Worm (Caenorhabditis elegans) whole organism, L1 larva: ENCODE measurements around the gene srd-32.
A peak's percentile ranks its signal among the peaks of the same experiment; 100 is the strongest.

Experiments
- blmp-1 ChIP-seq: fragments of 150-350 bp; optimal IDR thresholded peaks from 2 replicates; lab custom pipeline; 2014; ENCODE audit warnings: missing biosample characterization, missing genetic modification characterization
- ceh-82 ChIP-seq, 3 experiments: fragments of 150-350 bp in 1 of 3; sonication (generic microtip) in 2 of 3; optimal IDR thresholded peaks; 2 replicates each; lab custom pipeline; 2014 to 2017; ENCODE audit warnings: missing biosample characterization in 3 of 3, missing genetic modification characterization in 3 of 3
- fkh-10 ChIP-seq: sonication (generic microtip); optimal IDR thresholded peaks from 2 replicates; lab custom pipeline; 2017; ENCODE audit warnings: missing biosample characterization, missing genetic modification reagents, missing genetic modification characterization
- lin-13 ChIP-seq: fragments of 150-350 bp; optimal IDR thresholded peaks from 2 replicates; lab custom pipeline; 2014; ENCODE audit warnings: missing biosample characterization, missing genetic modification reagents, missing genetic modification characterization
- mab-9 ChIP-seq: fragments of 200-800 bp; sonication (Bioruptor generic); IDR thresholded peaks from 2 replicates; pipeline ENCODE4 v1.3.6; 2022; ENCODE audit warnings: missing genetic modification reagents, missing genetic modification characterization, missing compliant biosample characterization
- mep-1 ChIP-seq: fragments of 150-350 bp; optimal IDR thresholded peaks from 2 replicates; lab custom pipeline; 2014; ENCODE audit warnings: missing biosample characterization, missing genetic modification characterization
- nhr-237 ChIP-seq: fragments of 150-350 bp; optimal IDR thresholded peaks from 2 replicates; lab custom pipeline; 2014; ENCODE audit warnings: missing biosample characterization, missing genetic modification characterization
- tbx-2 ChIP-seq: sonication (generic microtip); optimal IDR thresholded peaks from 2 replicates; lab custom pipeline; 2016; ENCODE audit warnings: missing genetic modification characterization, missing compliant biosample characterization
- ztf-11 ChIP-seq, 2 experiments: sonication (generic microtip); optimal IDR thresholded peaks; 2 replicates each; lab custom pipeline; 2016 to 2017; ENCODE audit warnings: missing genetic modification characterization in 2 of 2, missing biosample characterization in 1 of 2, missing compliant biosample characterization in 1 of 2

- TF ChIP-seq mep-1 (peak; percentile 70), ztf-11 (tag; optimal IDR thresholded peaks at IDR 0.05; lab: Kevin White, UChicago) (no peak), tbx-2 (tag; lab: Kevin White, UChicago) (peak; percentile 35), blmp-1 (tag; lab: Kevin White, UChicago) (no peak), fkh-10 (GFP tag; lab: Kevin White, UChicago) (no peak), mab-9 (no peak), ceh-82 (tag; optimal IDR thresholded peaks at IDR 0.05; lab: Kevin White, UChicago) (peak; percentile 48 to 78 (median 65)), lin-13 (GFP tag; lab: Kevin White, UChicago) (no peak), nhr-237 (tag; lab: Kevin White, UChicago) (peak; percentile 63)
These were observed 20.9 kb upstream of the srd-32 start, which contains the start of gene abhd-5.2 for ce11 chrV:4844591-4844990.
